Worm (Caenorhabditis elegans): Measurements from ENCODE around the gene mdmh-35.

ce11 chrII:7829616-7830015 is 25.9 kb downstream of the mdmh-35 start:
- TF ChIP-seq tbx-11 (GFP tag; IDR thresholded peaks at IDR 0.05) (no peak), pes-1 (GFP tag; IDR thresholded peaks at IDR 0.05) (no peak)

Measured in whole organism, early embryonic.